Fruit fly (Drosophila melanogaster) whole organism, adult: ENCODE data around the gene fau.
A peak's percentile ranks its signal among the peaks of the same experiment; 100 is the strongest.

ENCODE experiments used
- CG11617 ChIP-seq: fragments of 200-800 bp; sonication (Bioruptor generic); optimal IDR thresholded peaks from 2 replicates; lab custom pipeline; 2017; ENCODE audit warnings: mild to moderate bottlenecking, missing biosample characterization, missing genetic modification reagents, missing genetic modification characterization
- CG1620 ChIP-seq: fragments of 200-800 bp; sonication (Bioruptor generic); optimal IDR thresholded peaks from 2 replicates; lab custom pipeline; 2016; ENCODE audit warnings: missing biosample characterization, missing genetic modification characterization
- Crg-1 ChIP-seq: fragments of 200-800 bp; sonication (Bioruptor generic); optimal IDR thresholded peaks from 2 replicates; lab custom pipeline; 2016; ENCODE audit warnings: missing biosample characterization, missing genetic modification characterization
- kay ChIP-seq: fragments of 200-800 bp; sonication (Bioruptor generic); peaks from one replicate; lab custom pipeline; 2016; ENCODE audit warnings: missing biosample characterization, missing genetic modification characterization, borderline replicate concordance

- TF ChIP-seq kay (GFP tag; lab: Kevin White, UChicago) (peak; percentile 56), CG11617 (GFP tag; lab: Kevin White, UChicago) (peak; percentile 50), CG1620 (peak; percentile 79), Crg-1 (GFP tag; lab: Kevin White, UChicago) (peak; percentile 63)
These were observed 16.0 kb downstream of the fau start, which contains the start of the genes MED7 and Cap-H2 for dm6 chr3R:10760966-10761855.
